Worm (Caenorhabditis elegans) whole organism, midembryonic: ENCODE data around the gene Y54G2A.12.
"Not testable (repeated sequence)": the region's sequence is repeated elsewhere in the genome, so short reads cannot be mapped to it uniquely, and the experiment has no call there.

Source experiments
- T22C8.4 ChIP-seq: fragments of 200-800 bp; sonication (Bioruptor generic); IDR thresholded peaks from 2 replicates; pipeline ENCODE4 v1.3.6; 2022; ENCODE audit warnings: missing genetic modification characterization, missing compliant biosample characterization
- cog-1 ChIP-seq: sonication (generic microtip); optimal IDR thresholded peaks from 2 replicates; lab custom pipeline; 2016; ENCODE audit warnings: missing genetic modification characterization, missing compliant biosample characterization
- flt-1 ChIP-seq: fragments of 200-800 bp; sonication (Bioruptor generic); IDR thresholded peaks from 2 replicates; pipeline ENCODE4 v1.3.6; 2022; ENCODE audit warnings: missing genetic modification characterization, missing compliant biosample characterization
- klf-2 ChIP-seq: fragments of 200-800 bp; sonication (Bioruptor generic); conservative IDR thresholded peaks from 2 replicates; pipeline ENCODE4 v1.3.6; 2022; ENCODE audit warnings: missing genetic modification reagents, missing genetic modification characterization, missing compliant biosample characterization
- med-1 ChIP-seq: sonication (generic microtip); optimal IDR thresholded peaks from 2 replicates; lab custom pipeline; 2017; ENCODE audit warnings: missing genetic modification characterization, mild to moderate bottlenecking, missing compliant biosample characterization, antibody characterized with exemption, missing genetic modification reagents; ENCODE audit not compliant: insufficient read depth
- ref-1 ChIP-seq: fragments of 200-800 bp; sonication (Bioruptor generic); conservative IDR thresholded peaks from 2 replicates; pipeline ENCODE4 v1.3.6; 2022; ENCODE audit warnings: missing genetic modification reagents, missing genetic modification characterization, missing compliant biosample characterization
- tab-1 ChIP-seq: fragments of 200-800 bp; sonication (Bioruptor generic); IDR thresholded peaks from 2 replicates; pipeline ENCODE4 v1.3.6; 2022; ENCODE audit warnings: missing genetic modification characterization, missing compliant biosample characterization
- ztf-23 ChIP-seq: fragments of 200-800 bp; sonication (Bioruptor generic); IDR thresholded peaks from 2 replicates; pipeline ENCODE4 v1.3.6; 2022; ENCODE audit warnings: missing genetic modification reagents, missing genetic modification characterization, missing compliant biosample characterization
- ztf-29 ChIP-seq: fragments of 200-800 bp; sonication (Bioruptor generic); IDR thresholded peaks from 2 replicates; pipeline ENCODE4 v1.3.6; 2022; ENCODE audit warnings: missing genetic modification reagents, missing genetic modification characterization, missing compliant biosample characterization

Y54G2A.12 gene

ce11 chrIV:2805525-2805924 is 22.9 kb upstream of the Y54G2A.12 start, which contains the start of gene Y54G2A.45:
Gene Y54G2A.45, plus strand, starts transcription at chrIV:2805857.
- TF ChIP-seq flt-1 (GFP tag; lab: Robert Waterston, UW): peak; percentile 90
- no peak for TF ChIP-seq ztf-29
- TF ChIP-seq cog-1 (tag; lab: Kevin White, UChicago): peak; percentile 39
- TF ChIP-seq T22C8.4: peak; percentile 65
- TF ChIP-seq ztf-23 (GFP tag; lab: Robert Waterston, UW): peak; percentile 74
- no peak for TF ChIP-seq med-1 (GFP tag; lab: Kevin White, UChicago)
- no peak for TF ChIP-seq klf-2 (GFP tag; lab: Robert Waterston, UW)
- TF ChIP-seq ref-1: peak; percentile 69
- peak; percentile 82 for TF ChIP-seq tab-1 (GFP tag; lab: Robert Waterston, UW)

DNA sequence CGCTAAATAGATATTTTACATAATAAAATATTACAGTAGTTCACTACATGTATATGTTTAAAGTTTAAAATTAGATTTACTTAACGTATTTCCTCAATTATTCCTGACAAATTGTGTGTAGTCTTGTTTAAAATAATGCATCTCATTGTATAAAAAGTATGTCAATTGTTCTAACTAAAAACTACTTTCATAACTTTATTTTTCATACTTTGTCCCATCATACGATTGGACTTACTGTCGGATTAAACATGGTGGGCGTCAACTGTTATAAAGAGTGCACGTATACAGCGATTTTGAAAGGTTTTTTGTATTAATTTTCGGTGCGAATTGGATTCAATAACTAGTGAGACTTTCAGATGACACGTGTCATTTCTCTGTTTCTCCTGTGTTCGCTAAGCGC is 21.0 kb upstream of the Y54G2A.12 start, which contains the start of gene Y54G2A.32:
Gene Y54G2A.32 (plus strand): TSS at position 301 of the 400 bp plus-strand sequence.
- TF ChIP-seq klf-2 (GFP tag; lab: Robert Waterston, UW) (no peak), cog-1 (tag; lab: Kevin White, UChicago) (no peak)

DNA sequence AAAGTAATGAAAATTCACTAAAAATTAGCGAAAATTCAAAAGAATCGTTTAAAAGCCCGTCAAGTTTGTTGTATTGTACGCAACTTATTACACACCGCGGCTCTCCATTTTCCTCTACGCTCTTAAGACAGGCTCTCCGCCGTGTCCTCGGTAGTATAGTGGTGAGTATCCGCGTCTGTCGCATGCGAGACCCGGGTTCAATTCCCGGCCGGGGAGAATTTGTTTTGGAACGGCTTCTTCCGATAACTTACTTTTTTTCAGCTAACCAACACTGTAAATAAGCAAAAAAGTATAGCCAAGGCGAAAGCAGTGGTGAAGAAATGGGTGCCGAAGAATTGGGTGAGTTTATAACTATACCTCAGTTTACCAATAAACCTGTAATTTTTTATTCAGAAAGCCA is 19.6 kb upstream of the Y54G2A.12 start:
- TF ChIP-seq cog-1 (tag; lab: Kevin White, UChicago) (no peak), klf-2 (GFP tag; lab: Robert Waterston, UW) (peak; percentile 61; the same call in 1 of the 2 replicates), ztf-23 (GFP tag; lab: Robert Waterston, UW) (peak; percentile 74; the same call in 1 of the 2 replicates), flt-1 (GFP tag; lab: Robert Waterston, UW) (peak; percentile 63), ref-1 (peak; percentile 54; the same call in 1 of the 2 replicates), ztf-29 (0 out of 2 replicates have a peak, but pooled peaks have one; percentile 14), med-1 (GFP tag; lab: Kevin White, UChicago) (no peak), tab-1 (GFP tag; lab: Robert Waterston, UW) (peak; percentile 75; the same call in 1 of the 2 replicates), T22C8.4 (no peak)

- TF ChIP-seq T22C8.4; med-1 (GFP tag; lab: Kevin White, UChicago); tab-1 (GFP tag; lab: Robert Waterston, UW): not testable (repeated sequence)
Measured at ce11 chrIV:2801558-2801957, 18.9 kb upstream of the Y54G2A.12 start, which contains the start of gene Y54G2A.44. Gene Y54G2A.44, plus strand, starts transcription at chrIV:2801858.

DNA sequence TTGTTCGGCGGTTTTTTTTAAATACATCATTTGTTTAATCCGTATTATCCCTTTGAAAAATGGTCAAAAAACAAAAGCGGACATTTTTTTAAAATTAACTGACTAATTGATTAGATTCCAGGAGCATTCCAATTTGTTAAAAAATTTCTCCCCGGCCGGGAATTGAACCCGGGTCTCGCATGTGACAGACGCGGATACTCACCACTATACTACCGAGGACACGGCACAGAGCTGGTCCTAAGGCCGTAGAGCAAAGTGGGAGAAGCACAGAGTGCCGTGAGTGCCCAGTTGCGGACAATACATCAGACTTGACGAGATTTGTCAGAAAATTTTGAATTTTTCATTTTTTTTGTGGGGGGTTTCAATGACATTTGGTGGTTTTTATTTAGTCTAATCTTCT is 18.4 kb upstream of the Y54G2A.12 start:
- TF ChIP-seq ztf-29 (peak; percentile 55; the same call in 1 of the 2 replicates), ztf-23 (GFP tag; lab: Robert Waterston, UW) (peak; percentile 69; the same call in 1 of the 2 replicates), tab-1 (GFP tag; lab: Robert Waterston, UW) (peak; percentile 69; the same call in 1 of the 2 replicates), ref-1 (no peak)

- TF ChIP-seq T22C8.4 (no peak), klf-2 (GFP tag; lab: Robert Waterston, UW) (no peak), ztf-29 (no peak), flt-1 (GFP tag; lab: Robert Waterston, UW) (no peak), ztf-23 (GFP tag; lab: Robert Waterston, UW) (no peak), med-1 (GFP tag; lab: Kevin White, UChicago) (no peak), ref-1 (no peak), tab-1 (GFP tag; lab: Robert Waterston, UW) (no peak), cog-1 (tag; lab: Kevin White, UChicago) (no peak)
Measured at ce11 chrIV:2799890-2800289, 17.2 kb upstream of the Y54G2A.12 start.

DNA sequence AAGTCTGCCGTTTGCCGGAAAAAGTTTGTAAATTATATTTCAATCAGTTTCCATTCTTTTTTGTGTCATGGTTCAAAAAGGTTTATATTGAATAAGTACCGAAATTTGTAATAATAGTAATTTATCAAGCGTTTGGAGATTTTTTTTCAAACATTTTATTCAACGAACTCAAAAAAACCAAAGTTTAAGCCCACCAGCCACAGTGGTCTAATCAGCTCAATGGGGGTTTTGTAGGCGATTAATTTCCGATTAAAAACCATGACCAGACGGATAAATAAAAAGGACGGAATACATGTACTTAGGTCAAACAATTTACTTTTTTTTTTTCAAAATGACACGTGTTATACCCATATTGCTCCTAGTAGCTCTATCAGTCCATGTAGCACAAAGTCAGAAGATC is 16.7 kb upstream of the Y54G2A.12 start, which contains the start of gene Y54G2A.10:
Gene Y54G2A.10 (plus strand): TSS at position 301 of the 400 bp plus-strand sequence.
- TF ChIP-seq ztf-29: no peak
- no peak for TF ChIP-seq klf-2 (GFP tag; lab: Robert Waterston, UW)
- TF ChIP-seq flt-1 (GFP tag; lab: Robert Waterston, UW): no peak
- TF ChIP-seq ztf-23 (GFP tag; lab: Robert Waterston, UW): no peak
- no peak for TF ChIP-seq T22C8.4
- no peak for TF ChIP-seq cog-1 (tag; lab: Kevin White, UChicago)
- TF ChIP-seq ref-1: no peak
- no peak for TF ChIP-seq tab-1 (GFP tag; lab: Robert Waterston, UW)
- no peak for TF ChIP-seq med-1 (GFP tag; lab: Kevin White, UChicago)

- TF ChIP-seq cog-1 (tag; lab: Kevin White, UChicago) (no peak), flt-1 (GFP tag; lab: Robert Waterston, UW) (no peak), ref-1 (no peak), med-1 (GFP tag; lab: Kevin White, UChicago) (no peak), klf-2 (GFP tag; lab: Robert Waterston, UW) (no peak), T22C8.4 (no peak), ztf-29 (no peak), tab-1 (GFP tag; lab: Robert Waterston, UW) (no peak), ztf-23 (GFP tag; lab: Robert Waterston, UW) (no peak)
Measured at ce11 chrIV:2798339-2798738, 15.7 kb upstream of the Y54G2A.12 start, which contains the start of gene Y54G2A.52. Gene Y54G2A.52, minus strand, starts transcription at chrIV:2798686.

DNA sequence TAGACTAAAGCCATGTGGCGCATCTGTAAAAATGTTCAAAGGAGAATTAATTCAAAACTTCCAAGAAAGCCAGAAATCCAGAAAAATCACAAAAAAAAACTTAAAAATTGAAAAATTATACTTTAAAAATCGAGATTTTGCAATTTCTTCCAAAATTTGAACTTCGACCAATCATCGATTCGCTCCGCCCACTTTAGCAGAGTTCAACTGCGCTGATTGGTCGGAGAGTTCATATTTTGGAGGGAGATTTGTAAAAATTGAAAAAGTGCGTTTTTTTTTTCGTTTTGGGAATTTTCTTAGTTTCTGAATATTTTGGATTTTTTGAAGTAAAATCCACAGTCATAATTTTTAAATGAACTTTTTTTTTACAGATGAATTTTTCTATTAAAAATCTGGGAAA is 11.3 kb upstream of the Y54G2A.12 start:
- TF ChIP-seq klf-2 (GFP tag; lab: Robert Waterston, UW): no peak
- no peak for TF ChIP-seq flt-1 (GFP tag; lab: Robert Waterston, UW)
- TF ChIP-seq tab-1 (GFP tag; lab: Robert Waterston, UW): no peak

- not testable (repeated sequence) for TF ChIP-seq tab-1 (GFP tag; lab: Robert Waterston, UW); ref-1; klf-2 (GFP tag; lab: Robert Waterston, UW)
Measured at ce11 chrIV:2788389-2788788, 5.7 kb upstream of the Y54G2A.12 start, which contains the start of gene atln-1. Gene atln-1, plus strand, starts transcription at chrIV:2788689.
